Worm (Caenorhabditis elegans): ENCODE data around the gene C49F5.5.

ce11 chrX:12006470-12006869 is 20.5 kb downstream of the C49F5.5 start:
- TF ChIP-seq unc-62 (GFP tag; optimal IDR thresholded peaks at IDR 0.05) (no peak), snpc-3.4 (tag; optimal IDR thresholded peaks at IDR 0.05) (no peak), nfya-2 (GFP tag; IDR thresholded peaks at IDR 0.05) (no peak), ama-1 (optimal IDR thresholded peaks at IDR 0.05) (no peak), ama-1 (GFP tag; optimal IDR thresholded peaks at IDR 0.05) (no peak), madf-6 (GFP tag; IDR thresholded peaks at IDR 0.05) (no peak), T07F8.4 (tag; optimal IDR thresholded peaks at IDR 0.05) (no peak), nhr-90 (tag; optimal IDR thresholded peaks at IDR 0.05) (no peak), snpc-4 (GFP tag; optimal IDR thresholded peaks at IDR 0.05) (no peak), snpc-4 (tag; optimal IDR thresholded peaks at IDR 0.05) (no peak), nfyb-1 (GFP tag; IDR thresholded peaks at IDR 0.05) (no peak), sea-2 (GFP tag; IDR thresholded peaks at IDR 0.05) (no peak), madf-10 (tag; optimal IDR thresholded peaks at IDR 0.05) (no peak), dpl-1 (GFP tag; optimal IDR thresholded peaks at IDR 0.05) (no peak), efl-1 (GFP tag; optimal IDR thresholded peaks at IDR 0.05) (no peak)
